Worm (Caenorhabditis elegans): ENCODE results near the gene sma-10.

sma-10 gene

DNA sequence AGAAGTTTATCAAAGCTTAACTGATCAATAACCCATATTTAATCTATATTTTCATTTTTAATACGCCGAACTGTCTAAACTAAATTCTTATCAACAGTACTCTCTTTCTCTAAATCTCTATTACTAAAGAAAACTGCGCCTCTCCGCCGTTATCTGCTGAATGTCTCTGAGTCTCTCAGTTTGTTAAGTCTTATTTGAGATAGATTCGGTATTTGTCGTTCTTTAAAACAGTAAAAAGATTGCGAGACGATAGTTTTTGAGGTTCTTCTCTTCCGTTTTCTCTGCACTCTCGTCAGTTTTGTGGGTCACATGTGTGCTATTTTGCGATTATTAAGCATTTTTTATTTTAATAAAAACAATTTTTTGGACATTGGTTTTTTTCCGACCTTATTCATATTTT is at the start of gene sma-10:
TSS of gene sma-10 (plus strand) at position 236 of the 400 bp plus-strand sequence.
- no peak for TF ChIP-seq W03F9.2 (tag; optimal IDR thresholded peaks at IDR 0.05)
- TF ChIP-seq dao-5 (tag; optimal IDR thresholded peaks at IDR 0.05), result no peak
- TF ChIP-seq him-1 (tag; optimal IDR thresholded peaks at IDR 0.05), result no peak

DNA sequence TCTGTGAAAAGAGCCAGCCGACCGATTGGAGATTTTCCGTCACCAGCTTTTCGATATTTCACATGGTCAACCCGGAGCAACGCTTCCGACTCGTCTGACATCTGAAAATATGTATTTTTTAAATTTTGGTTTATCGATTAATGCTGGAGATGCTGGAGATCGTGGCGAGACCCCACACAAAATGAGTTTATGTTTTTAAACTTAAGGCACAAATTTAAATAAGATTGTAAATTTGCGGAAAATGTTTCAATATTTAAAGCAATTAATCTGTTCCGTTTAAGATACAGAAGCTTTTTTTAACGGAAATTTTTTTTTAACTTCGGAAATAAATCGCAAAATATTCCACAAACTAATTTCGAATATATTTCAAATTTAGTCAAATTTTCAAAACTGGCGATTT is 42.5 kb upstream of the sma-10 start, which contains the start of gene gtf-2H1:
TSS of gene gtf-2H1 (minus strand) at position 101 of the 400 bp plus-strand sequence.
- TF ChIP-seq W03F9.2 (tag; optimal IDR thresholded peaks at IDR 0.05) (no peak), dao-5 (tag; optimal IDR thresholded peaks at IDR 0.05) (no peak), him-1 (tag; optimal IDR thresholded peaks at IDR 0.05) (no peak)

DNA sequence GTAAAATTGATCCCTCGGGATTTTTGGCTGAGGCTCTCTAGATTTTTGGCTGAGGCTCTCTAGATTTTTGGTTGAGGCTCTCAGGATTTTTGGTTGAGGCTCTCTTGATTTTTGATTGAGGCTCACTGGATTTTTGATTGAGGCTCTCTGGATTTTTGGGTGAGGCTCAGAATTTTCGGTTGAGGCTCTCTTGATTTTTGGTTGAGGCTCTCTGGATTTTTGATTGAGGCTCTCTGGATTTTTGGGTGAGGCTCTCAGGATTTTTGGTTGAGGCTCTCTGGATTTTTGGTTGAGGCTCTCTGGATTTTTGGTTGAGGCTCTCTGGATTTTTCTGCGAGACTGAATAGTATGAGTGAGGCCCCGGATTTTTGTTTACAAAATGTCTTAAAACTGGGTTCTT is 38.1 kb upstream of the sma-10 start:
- TF ChIP-seq dao-5 (tag; optimal IDR thresholded peaks at IDR 0.05) (no peak), W03F9.2 (tag; optimal IDR thresholded peaks at IDR 0.05) (no peak), him-1 (tag; optimal IDR thresholded peaks at IDR 0.05) (no peak)

DNA sequence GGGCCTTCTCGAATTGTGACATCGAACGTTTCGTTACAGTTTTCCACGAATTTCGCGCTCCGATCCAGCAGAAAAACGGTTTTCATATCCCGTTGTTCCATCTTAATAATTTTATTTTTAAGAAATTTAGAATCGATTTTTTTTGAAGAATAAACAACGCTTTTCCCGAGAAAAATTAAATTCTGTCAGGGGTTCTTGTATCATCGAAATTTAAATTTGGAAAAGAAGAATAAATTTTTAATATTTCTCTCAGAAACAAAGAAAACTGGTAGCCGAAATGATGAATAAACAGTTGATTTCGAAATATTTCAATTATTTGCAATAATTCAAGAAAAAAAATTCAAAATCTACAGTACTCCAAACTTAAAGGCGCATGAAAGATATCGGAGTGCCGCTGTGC is 36.9 kb upstream of the sma-10 start, which contains the start of gene ints-13:
TSS of gene ints-13 (minus strand) at position 101 of the 400 bp plus-strand sequence.
- no peak for TF ChIP-seq W03F9.2 (tag; optimal IDR thresholded peaks at IDR 0.05)
- no peak for TF ChIP-seq dao-5 (tag; optimal IDR thresholded peaks at IDR 0.05)
- no peak for TF ChIP-seq him-1 (tag; optimal IDR thresholded peaks at IDR 0.05)

DNA sequence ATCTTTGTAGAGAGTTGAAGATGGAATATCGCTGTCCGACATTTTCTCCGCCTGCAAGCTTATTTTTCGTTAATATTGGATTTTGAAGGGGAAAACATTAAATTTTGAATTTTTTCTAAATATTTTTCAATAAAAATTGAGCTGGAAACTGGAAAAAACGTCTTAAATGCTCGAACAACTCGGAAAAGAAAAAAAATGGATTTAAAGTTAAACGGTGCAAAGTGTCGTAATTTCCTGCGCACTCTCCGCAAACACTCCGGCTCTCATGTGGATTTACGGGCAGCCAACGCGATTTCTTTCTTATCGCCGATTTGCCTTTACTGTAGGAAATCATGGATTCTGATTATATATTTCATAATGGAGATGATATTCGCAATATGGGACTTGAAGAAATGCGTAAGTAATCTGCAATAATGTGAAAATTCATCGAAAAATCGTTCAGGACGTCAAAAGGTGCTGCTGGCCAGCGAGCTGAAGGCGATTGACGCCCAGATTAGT is 33.9 kb upstream of the sma-10 start, which contains the start of the genes fnta-1 and cogc-8:
TSS of gene fnta-1 (minus strand) at position 51 of the 498 bp plus-strand sequence.
TSS of gene cogc-8 (plus strand) at position 195 of the 498 bp plus-strand sequence.
- TF ChIP-seq him-1 (tag; optimal IDR thresholded peaks at IDR 0.05) (no peak), W03F9.2 (tag; optimal IDR thresholded peaks at IDR 0.05) (no peak), dao-5 (tag; optimal IDR thresholded peaks at IDR 0.05) (no peak)

DNA sequence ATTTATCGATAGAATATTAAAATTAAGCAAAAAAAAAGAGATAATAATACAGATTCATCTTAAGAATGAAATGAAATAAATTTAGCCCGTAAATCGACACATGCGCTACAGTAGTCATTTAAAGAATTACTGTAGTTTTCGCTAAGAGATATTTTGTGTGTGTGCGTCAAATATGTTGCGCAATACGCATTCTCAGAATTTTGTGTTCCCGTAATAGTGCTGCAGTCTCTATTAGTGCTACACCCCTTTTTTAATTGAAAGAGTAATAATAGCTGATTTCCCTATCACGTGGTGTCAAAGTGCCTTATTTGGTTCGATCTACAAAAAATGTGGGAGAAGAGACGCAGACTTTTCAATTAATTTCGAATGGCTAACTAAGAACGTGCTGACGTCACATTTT is 29.9 kb upstream of the sma-10 start:
- TF ChIP-seq him-1 (tag; optimal IDR thresholded peaks at IDR 0.05), result no peak
- no peak for TF ChIP-seq dao-5 (tag; optimal IDR thresholded peaks at IDR 0.05)
- no peak for TF ChIP-seq W03F9.2 (tag; optimal IDR thresholded peaks at IDR 0.05)

DNA sequence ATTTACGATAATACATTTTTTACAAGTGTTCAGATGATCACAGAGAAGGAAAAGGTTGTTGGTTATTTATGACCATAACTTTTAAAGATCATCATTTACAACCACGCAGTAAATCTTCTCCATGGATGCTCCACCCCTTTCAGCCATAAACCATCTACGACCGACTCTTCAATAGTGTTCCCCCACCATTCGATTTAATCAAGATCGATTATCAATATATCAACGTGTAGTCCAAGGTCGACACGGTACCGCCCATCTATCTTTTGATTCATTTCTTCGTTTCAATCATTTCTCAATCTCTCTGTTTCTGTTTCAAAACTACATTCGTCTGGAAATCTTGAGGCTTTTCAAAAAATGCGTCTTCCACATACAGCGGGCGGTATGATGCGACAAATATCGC is 29.4 kb upstream of the sma-10 start, which contains the start of gene aass-1:
TSS of gene aass-1 (plus strand) at position 301 of the 400 bp plus-strand sequence.
- TF ChIP-seq W03F9.2 (tag; optimal IDR thresholded peaks at IDR 0.05) (no peak), dao-5 (tag; optimal IDR thresholded peaks at IDR 0.05) (no peak), him-1 (tag; optimal IDR thresholded peaks at IDR 0.05) (no peak)

DNA sequence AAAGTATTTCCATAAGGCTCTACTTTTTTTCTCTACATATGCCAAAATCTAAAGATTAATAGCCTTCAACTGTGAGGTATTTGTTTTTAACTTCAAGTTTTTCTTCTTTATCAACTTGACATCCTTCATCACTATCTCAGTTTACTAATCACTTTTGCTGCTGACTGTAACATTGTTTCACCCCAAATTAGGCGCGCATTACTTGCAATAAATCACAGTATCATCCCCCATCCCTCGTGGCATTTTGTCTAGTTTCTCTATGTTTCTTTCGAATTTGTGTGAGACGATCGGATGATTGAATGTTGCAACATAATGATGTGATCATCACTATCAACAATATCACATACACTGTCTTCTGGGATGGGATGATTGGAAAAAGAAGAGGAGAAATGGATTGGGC is 26.7 kb upstream of the sma-10 start:
- TF ChIP-seq dao-5 (tag; optimal IDR thresholded peaks at IDR 0.05), result no peak
- no peak for TF ChIP-seq him-1 (tag; optimal IDR thresholded peaks at IDR 0.05)
- no peak for TF ChIP-seq W03F9.2 (tag; optimal IDR thresholded peaks at IDR 0.05)

DNA sequence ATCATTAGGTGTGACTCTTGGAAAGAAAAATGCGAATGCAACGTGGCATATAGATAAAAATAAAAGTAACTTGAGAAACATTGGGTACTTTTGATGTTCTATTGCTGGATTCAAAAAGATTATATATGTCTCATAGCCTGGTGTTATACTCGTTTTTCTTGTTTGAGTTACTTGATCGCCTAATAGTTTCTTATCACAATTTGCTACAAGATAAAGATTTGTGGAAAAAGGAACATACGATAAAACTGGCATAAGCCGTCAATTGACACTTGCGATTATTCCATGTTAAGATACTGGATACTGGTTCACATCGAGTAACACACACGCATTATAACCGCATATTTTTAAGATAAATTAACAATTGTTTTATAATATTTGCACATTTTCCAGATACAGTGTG is 21.8 kb upstream of the sma-10 start, which contains the start of gene grl-19:
TSS of gene grl-19 (minus strand) at position 101 of the 400 bp plus-strand sequence.
- TF ChIP-seq him-1 (tag; optimal IDR thresholded peaks at IDR 0.05), result no peak
- no peak for TF ChIP-seq dao-5 (tag; optimal IDR thresholded peaks at IDR 0.05)
- TF ChIP-seq W03F9.2 (tag; optimal IDR thresholded peaks at IDR 0.05), result no peak

DNA sequence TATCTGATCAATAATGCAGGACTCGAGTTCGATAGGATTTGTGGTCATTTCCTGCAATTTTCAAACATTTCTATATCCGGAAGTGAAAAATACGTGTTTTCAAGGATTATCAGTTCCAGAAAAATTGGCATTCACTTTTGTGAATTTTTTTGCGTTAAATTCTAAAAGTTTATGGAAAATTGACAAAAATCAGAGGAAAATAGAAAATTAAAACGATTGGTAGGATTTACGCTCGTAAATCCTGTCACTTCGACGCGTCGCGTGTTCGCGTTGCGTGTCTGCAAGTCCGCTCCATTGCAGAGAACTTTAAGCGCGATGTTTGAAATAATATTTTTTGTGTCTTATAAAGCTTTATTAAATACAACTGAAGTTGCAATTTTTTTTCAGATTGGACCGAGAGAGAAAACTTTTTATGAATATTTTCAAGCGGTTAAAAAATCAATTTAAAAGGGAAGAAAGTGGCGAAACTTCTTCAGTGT is 18.8 kb upstream of the sma-10 start, which contains the start of gene rcat-1:
TSS of gene rcat-1 (minus strand) at position 51 of the 479 bp plus-strand sequence.
- TF ChIP-seq W03F9.2 (tag; optimal IDR thresholded peaks at IDR 0.05) (peak; percentile 56), him-1 (tag; optimal IDR thresholded peaks at IDR 0.05) (no peak)

DNA sequence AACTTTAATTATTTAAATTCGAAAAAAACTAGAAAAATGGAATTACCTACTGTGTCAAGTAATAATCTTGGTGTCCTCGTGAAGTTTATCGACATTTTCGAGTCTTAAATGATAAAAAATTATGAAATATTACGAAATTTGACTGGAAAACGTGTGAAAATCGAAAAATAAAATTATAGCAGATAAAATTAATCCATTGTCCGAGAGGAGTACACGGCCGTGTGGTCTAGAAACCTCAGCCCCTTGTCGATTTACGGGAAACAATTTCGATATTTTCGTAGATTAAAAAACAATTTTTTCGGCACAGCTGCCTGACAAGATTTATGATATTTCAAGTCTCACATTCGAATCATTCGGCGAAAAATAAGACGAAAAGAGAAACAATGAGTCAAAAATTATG is 17.1 kb upstream of the sma-10 start, which contains the start of gene R02D3.8:
TSS of gene R02D3.8 (minus strand) at position 109 of the 400 bp plus-strand sequence.
- TF ChIP-seq him-1 (tag; optimal IDR thresholded peaks at IDR 0.05) (no peak), W03F9.2 (tag; optimal IDR thresholded peaks at IDR 0.05) (no peak), dao-5 (tag; optimal IDR thresholded peaks at IDR 0.05) (no peak)

DNA sequence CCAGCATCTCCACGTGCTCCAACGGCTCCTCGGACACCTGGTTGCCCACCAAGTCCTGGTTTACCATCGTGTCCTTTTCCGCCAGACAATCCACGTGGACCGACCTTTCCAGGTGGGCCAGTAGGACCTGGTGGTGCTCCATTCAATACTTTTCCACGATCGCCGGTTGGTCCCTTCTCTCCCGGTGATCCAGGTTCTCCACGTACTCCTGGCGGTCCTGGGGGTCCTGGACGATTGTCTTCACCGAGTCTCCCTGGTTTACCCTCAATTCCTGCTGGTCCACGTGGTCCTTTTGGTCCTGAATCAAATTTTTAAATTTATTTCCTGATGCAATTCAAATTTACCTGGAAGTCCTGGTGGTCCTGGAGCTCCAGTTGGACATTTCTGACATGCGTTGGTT is 15.9 kb upstream of the sma-10 start:
- TF ChIP-seq W03F9.2 (tag; optimal IDR thresholded peaks at IDR 0.05), result no peak
- TF ChIP-seq dao-5 (tag; optimal IDR thresholded peaks at IDR 0.05), result no peak
- no peak for TF ChIP-seq him-1 (tag; optimal IDR thresholded peaks at IDR 0.05)

DNA sequence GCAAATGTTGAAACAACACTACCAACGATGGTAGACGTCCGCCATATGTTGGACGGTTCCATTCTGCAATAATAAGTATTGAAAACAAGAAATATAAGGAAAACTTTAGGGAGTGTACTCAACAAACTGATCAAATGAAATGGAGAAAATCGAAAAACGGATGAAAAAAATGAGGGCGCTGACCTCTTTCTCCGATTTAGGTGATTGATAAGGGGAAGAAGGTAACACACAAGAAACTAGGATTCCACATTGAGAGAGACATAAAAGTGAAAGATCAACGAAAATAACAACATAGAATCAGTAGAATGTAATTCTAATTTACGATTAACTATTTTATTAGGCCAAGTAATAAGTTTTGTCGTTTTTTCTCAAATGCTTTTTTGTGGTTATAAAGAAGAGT is 15.1 kb upstream of the sma-10 start, which contains the start of gene dpy-9:
TSS of gene dpy-9 (minus strand) at position 63 of the 400 bp plus-strand sequence.
- TF ChIP-seq dao-5 (tag; optimal IDR thresholded peaks at IDR 0.05), result no peak
- no peak for TF ChIP-seq W03F9.2 (tag; optimal IDR thresholded peaks at IDR 0.05)

DNA sequence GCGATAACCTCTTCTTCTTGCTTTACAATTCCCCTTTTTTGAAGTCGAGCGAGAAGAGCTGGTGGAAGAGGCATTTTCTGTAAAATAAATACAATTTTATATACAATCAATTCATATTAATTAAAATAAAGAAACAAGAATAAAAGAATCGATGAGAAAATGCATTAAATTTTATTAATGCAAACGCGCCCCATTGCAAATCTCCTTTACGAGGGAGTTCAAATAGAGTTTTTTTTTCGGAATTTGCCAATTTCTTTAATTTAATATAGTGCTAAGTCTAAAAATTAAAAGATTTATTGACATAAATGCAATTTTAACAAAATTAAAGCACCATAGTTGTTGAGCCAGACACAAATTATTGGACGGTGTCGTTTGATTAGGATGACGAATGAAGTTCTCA is 12.6 kb upstream of the sma-10 start, which contains the start of gene pqbp-1.1:
TSS of gene pqbp-1.1 (minus strand) at position 77 of the 400 bp plus-strand sequence.
- no peak for TF ChIP-seq dao-5 (tag; optimal IDR thresholded peaks at IDR 0.05)
- no peak for TF ChIP-seq him-1 (tag; optimal IDR thresholded peaks at IDR 0.05)
- no peak for TF ChIP-seq W03F9.2 (tag; optimal IDR thresholded peaks at IDR 0.05)
